Fruit fly (Drosophila melanogaster) whole organism, pupa: ENCODE data around the gene CG32795.

Experiments
- CG10348 ChIP-seq: fragments of 200-800 bp; sonication (Bioruptor generic); IDR thresholded peaks from 2 replicates; pipeline ENCODE4 v1.3.6; 2022; ENCODE audit warnings: missing biosample characterization, missing genetic modification characterization
- CG12605 ChIP-seq: fragments of 200-800 bp; sonication (Bioruptor generic); IDR thresholded peaks from 2 replicates; pipeline ENCODE4 v1.3.6; 2022; ENCODE audit warnings: missing biosample characterization, missing genetic modification characterization
- CG13204 ChIP-seq: fragments of 200-800 bp; sonication (Bioruptor generic); optimal IDR thresholded peaks from 2 replicates; lab custom pipeline; 2018; ENCODE audit warnings: missing biosample characterization, mild to moderate bottlenecking, missing genetic modification characterization, moderate library complexity
- CG14655 ChIP-seq: fragments of 200-800 bp; sonication (Bioruptor generic); optimal IDR thresholded peaks from 3 replicates; lab custom pipeline; 2017; ENCODE audit warnings: mild to moderate bottlenecking, missing biosample characterization, missing genetic modification reagents, missing genetic modification characterization
- CG15710 ChIP-seq: fragments of 200-800 bp; sonication (Bioruptor generic); optimal IDR thresholded peaks from 2 replicates; lab custom pipeline; 2018; ENCODE audit warnings: missing biosample characterization, mild to moderate bottlenecking, missing genetic modification characterization, moderate library complexity
- CG17806 ChIP-seq: fragments of 200-800 bp; sonication (Bioruptor generic); optimal IDR thresholded peaks from 2 replicates; lab custom pipeline; 2018; ENCODE audit warnings: missing biosample characterization, mild to moderate bottlenecking, missing genetic modification characterization, moderate library complexity
- CG32121 ChIP-seq: fragments of 200-800 bp; sonication (Bioruptor generic); IDR thresholded peaks from 2 replicates; pipeline ENCODE4 v1.3.6; 2022; ENCODE audit warnings: missing biosample characterization, missing genetic modification characterization
- CG34367 ChIP-seq: fragments of 200-800 bp; sonication (Bioruptor generic); optimal IDR thresholded peaks from 2 replicates; lab custom pipeline; 2018; ENCODE audit warnings: missing biosample characterization, mild to moderate bottlenecking, missing genetic modification characterization
- CG4496 ChIP-seq: fragments of 200-800 bp; sonication (Bioruptor generic); IDR thresholded peaks from 3 replicates; pipeline ENCODE4 v1.3.6; 2022; ENCODE audit warnings: missing biosample characterization, missing genetic modification characterization
- CG8159 ChIP-seq: fragments of 200-800 bp; sonication (Bioruptor generic); optimal IDR thresholded peaks from 3 replicates; lab custom pipeline; 2018; ENCODE audit warnings: missing biosample characterization, mild to moderate bottlenecking, missing genetic modification characterization, moderate library complexity
- CG8301 ChIP-seq: fragments of 200-800 bp; sonication (Bioruptor generic); optimal IDR thresholded peaks from 2 replicates; lab custom pipeline; 2018; ENCODE audit warnings: missing biosample characterization, mild to moderate bottlenecking, missing genetic modification characterization
- CG9948 ChIP-seq: fragments of 200-800 bp; sonication (Bioruptor generic); optimal IDR thresholded peaks from 2 replicates; lab custom pipeline; 2018; ENCODE audit warnings: missing biosample characterization, mild to moderate bottlenecking, missing genetic modification characterization, moderate library complexity
- D1 ChIP-seq: fragments of 200-800 bp; sonication (Bioruptor generic); optimal IDR thresholded peaks from 2 replicates; lab custom pipeline; 2018; ENCODE audit warnings: missing biosample characterization, mild to moderate bottlenecking, missing genetic modification characterization, moderate library complexity
- EcR ChIP-seq: fragments of 200-800 bp; sonication (Bioruptor generic); optimal IDR thresholded peaks from 3 replicates; lab custom pipeline; 2019; ENCODE audit warnings: missing biosample characterization, missing genetic modification characterization, mild to moderate bottlenecking, moderate library complexity, missing genetic modification reagents
- Ets98B ChIP-seq: fragments of 200-800 bp; sonication (Bioruptor generic); IDR thresholded peaks from 2 replicates; pipeline ENCODE4 v1.3.6; 2022; ENCODE audit warnings: missing biosample characterization, missing genetic modification characterization
- Pif1A ChIP-seq: fragments of 200-800 bp; sonication (Bioruptor generic); optimal IDR thresholded peaks from 3 replicates; lab custom pipeline; 2016; ENCODE audit warnings: missing biosample characterization, missing genetic modification characterization
- Pif1B ChIP-seq: fragments of 200-800 bp; sonication (Bioruptor generic); optimal IDR thresholded peaks from 3 replicates; lab custom pipeline; 2016; ENCODE audit warnings: missing biosample characterization, missing genetic modification characterization
- Snoo ChIP-seq: fragments of 200-800 bp; sonication (Bioruptor generic); optimal IDR thresholded peaks from 3 replicates; lab custom pipeline; 2017; ENCODE audit warnings: missing biosample characterization, mild to moderate bottlenecking, missing genetic modification characterization, inconsistent platforms
- fd96Ca ChIP-seq: fragments of 200-800 bp; sonication (Bioruptor generic); IDR thresholded peaks from 3 replicates; pipeline ENCODE4 v1.3.6; 2022; ENCODE audit warnings: missing biosample characterization, missing genetic modification characterization
- gl ChIP-seq: fragments of 200-800 bp; sonication (Bioruptor generic); optimal IDR thresholded peaks from 2 replicates; lab custom pipeline; 2018; ENCODE audit warnings: missing biosample characterization, mild to moderate bottlenecking, missing genetic modification characterization
- rn ChIP-seq: fragments of 200-800 bp; sonication (Bioruptor generic); IDR thresholded peaks from 2 replicates; pipeline ENCODE4 v1.3.6; 2022; ENCODE audit warnings: missing biosample characterization, missing genetic modification characterization

Gene CG32795

DNA sequence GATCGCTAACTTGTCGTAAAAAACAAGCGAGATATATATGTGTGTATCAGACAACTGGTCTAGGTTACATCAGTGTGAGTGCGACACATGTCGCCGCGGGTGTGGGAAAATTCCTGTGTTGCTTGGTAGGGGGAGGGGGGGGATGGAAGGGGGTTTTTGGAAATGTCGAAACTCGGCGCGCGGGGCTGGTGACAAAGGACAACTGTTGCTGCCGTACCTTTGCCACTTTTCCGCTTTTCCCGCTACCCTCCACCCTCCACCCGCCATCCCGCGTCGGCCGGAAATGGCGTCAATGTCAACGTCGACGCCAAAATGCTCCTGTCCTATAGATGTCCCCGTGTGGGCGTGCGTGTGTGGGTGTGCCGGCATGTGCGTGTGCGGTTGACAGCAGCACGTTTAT is 12.6 kb upstream of the CG32795 start:
- no peak for TF ChIP-seq CG8159
- no peak for TF ChIP-seq Ets98B (GFP tag; lab: Robert Waterston, UW)
- no peak for TF ChIP-seq CG4496 (GFP tag; lab: Robert Waterston, UW)
- no peak for TF ChIP-seq CG13204 (GFP tag; lab: Kevin White, UChicago)
- no peak for TF ChIP-seq D1
- TF ChIP-seq CG10348 (GFP tag; lab: Robert Waterston, UW): no peak

DNA sequence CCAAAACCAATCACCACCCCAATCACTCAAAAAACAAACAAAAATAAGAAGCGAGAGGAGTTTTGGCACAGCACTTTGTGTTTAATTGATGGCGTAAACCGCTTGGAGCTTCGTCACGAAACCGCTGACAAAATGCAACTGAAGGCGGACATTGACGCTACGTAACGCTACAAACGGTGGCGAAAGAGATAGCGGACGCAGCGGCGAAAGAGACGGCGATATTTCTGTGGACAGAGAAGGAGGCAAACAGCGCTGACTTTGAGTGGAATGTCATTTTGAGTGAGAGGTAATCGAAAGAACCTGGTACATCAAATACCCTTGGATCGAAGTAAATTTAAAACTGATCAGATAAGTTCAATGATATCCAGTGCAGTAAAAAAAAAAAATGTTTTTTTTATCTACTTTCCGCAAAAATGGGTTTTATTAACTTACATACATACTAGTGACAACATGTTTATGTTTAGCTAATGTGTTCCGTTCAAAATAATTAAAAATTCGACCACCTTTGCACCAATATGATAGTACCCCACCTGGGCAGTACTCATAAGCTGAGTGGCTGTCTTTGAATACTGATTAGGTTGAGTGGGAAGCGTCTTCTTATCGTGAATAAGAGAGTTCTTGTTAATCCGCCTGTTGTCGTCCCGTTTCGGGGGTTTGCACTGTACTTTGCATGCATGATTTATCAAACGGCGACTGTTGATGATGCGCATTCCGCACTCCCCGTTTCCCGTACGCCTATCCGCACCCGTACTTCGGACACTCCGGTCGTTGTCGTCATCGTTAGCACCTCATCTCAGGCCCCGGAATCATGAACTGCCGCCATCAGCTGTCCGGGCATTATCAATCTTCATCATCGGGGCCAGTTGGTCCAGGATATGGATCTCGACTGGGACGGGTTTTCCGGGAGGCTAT is 6.2 kb upstream of the CG32795 start, which contains the start of gene w:
Gene w (minus strand): TSS at position 122 of the 912 bp plus-strand sequence.
- TF ChIP-seq CG4496 (GFP tag; lab: Robert Waterston, UW) (peak; percentile 6; the same call in 1 of the 3 replicates), gl (tag; lab: Kevin White, UChicago) (peak; percentile 2), CG12605 (GFP tag; lab: Robert Waterston, UW) (no peak), CG13204 (GFP tag; lab: Kevin White, UChicago) (no peak), CG34367 (tag; lab: Kevin White, UChicago) (no peak), Pif1A (peak; percentile 20), CG8301 (tag; lab: Kevin White, UChicago) (peak; percentile 64), CG14655 (GFP tag; lab: Kevin White, UChicago) (peak; percentile 79), CG17806 (no peak), rn (GFP tag; lab: Robert Waterston, UW) (no peak), Pif1B (GFP tag; lab: Kevin White, UChicago) (peak; percentile 20), Snoo (tag; lab: Kevin White, UChicago) (no peak), D1 (no peak), fd96Ca (GFP tag; lab: Robert Waterston, UW) (no peak; the same call in 2 of the 3 replicates), CG8159 (peak; percentile 47), CG9948 (tag; lab: Kevin White, UChicago) (no peak), CG15710 (tag; lab: Kevin White, UChicago) (no peak), CG32121 (GFP tag; lab: Robert Waterston, UW) (peak; percentile 53; the same call in 1 of the 2 replicates), EcR (GFP tag; lab: Kevin White, UChicago) (no peak), CG10348 (GFP tag; lab: Robert Waterston, UW) (no peak), Ets98B (GFP tag; lab: Robert Waterston, UW) (no peak)

- TF ChIP-seq CG13204 (GFP tag; lab: Kevin White, UChicago) (no peak), CG9948 (tag; lab: Kevin White, UChicago) (no peak), EcR (GFP tag; lab: Kevin White, UChicago) (no peak), CG32121 (GFP tag; lab: Robert Waterston, UW) (no peak), CG8301 (tag; lab: Kevin White, UChicago) (no peak), D1 (no peak), CG34367 (tag; lab: Kevin White, UChicago) (no peak), CG15710 (tag; lab: Kevin White, UChicago) (no peak), CG17806 (no peak), fd96Ca (GFP tag; lab: Robert Waterston, UW) (no peak), CG4496 (GFP tag; lab: Robert Waterston, UW) (no peak), CG14655 (GFP tag; lab: Kevin White, UChicago) (no peak), gl (tag; lab: Kevin White, UChicago) (no peak), Pif1A (no peak), Pif1B (GFP tag; lab: Kevin White, UChicago) (no peak), CG8159 (no peak), rn (GFP tag; lab: Robert Waterston, UW) (no peak)
Measured at dm6 chrX:2794876-2795275, 4.5 kb upstream of the CG32795 start.

DNA sequence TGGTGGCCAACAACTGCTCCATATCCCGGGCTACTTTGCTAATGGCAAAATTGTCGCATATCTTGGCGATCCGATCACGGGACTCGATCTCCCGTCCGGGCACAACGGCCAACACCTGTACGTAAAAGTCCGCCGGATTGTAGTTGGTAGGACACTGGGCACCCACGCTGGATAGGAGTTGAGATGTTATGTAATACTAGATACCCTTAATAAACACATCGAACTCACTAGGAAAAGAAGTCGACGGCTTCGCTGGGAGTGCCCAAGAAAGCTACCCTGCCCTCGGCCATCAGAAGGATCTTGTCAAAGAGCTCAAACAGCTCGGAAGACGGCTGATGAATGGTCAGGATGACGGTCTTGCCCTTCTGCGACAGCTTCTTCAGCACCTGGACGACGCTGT is 1.5 kb upstream of the CG32795 start:
- TF ChIP-seq CG17806 (no peak), CG14655 (GFP tag; lab: Kevin White, UChicago) (no peak), CG13204 (GFP tag; lab: Kevin White, UChicago) (no peak), Ets98B (GFP tag; lab: Robert Waterston, UW) (no peak), D1 (no peak), CG32121 (GFP tag; lab: Robert Waterston, UW) (no peak), CG8159 (no peak), Pif1B (GFP tag; lab: Kevin White, UChicago) (no peak), CG10348 (GFP tag; lab: Robert Waterston, UW) (no peak), EcR (GFP tag; lab: Kevin White, UChicago) (no peak), CG34367 (tag; lab: Kevin White, UChicago) (no peak), Pif1A (no peak), gl (tag; lab: Kevin White, UChicago) (no peak), fd96Ca (GFP tag; lab: Robert Waterston, UW) (no peak), CG4496 (GFP tag; lab: Robert Waterston, UW) (no peak)
- TF ChIP-seq, all 21 proteins: peak for 0

dm6 chrX:2789285-2790054 is 897 bp downstream of the CG32795 start:
- TF ChIP-seq Snoo (tag; lab: Kevin White, UChicago) (no peak), Pif1B (GFP tag; lab: Kevin White, UChicago) (no peak), CG8159 (peak; percentile 8), D1 (no peak), CG4496 (GFP tag; lab: Robert Waterston, UW) (no peak), Pif1A (no peak), EcR (GFP tag; lab: Kevin White, UChicago) (no peak), fd96Ca (GFP tag; lab: Robert Waterston, UW) (no peak; the same call in 2 of the 3 replicates), CG14655 (GFP tag; lab: Kevin White, UChicago) (peak; percentile 50), CG13204 (GFP tag; lab: Kevin White, UChicago) (peak; percentile 14), CG9948 (tag; lab: Kevin White, UChicago) (no peak), Ets98B (GFP tag; lab: Robert Waterston, UW) (no peak), CG10348 (GFP tag; lab: Robert Waterston, UW) (no peak), rn (GFP tag; lab: Robert Waterston, UW) (0 out of 2 replicates have a peak, but pooled peaks have one; percentile 26), CG17806 (no peak), CG8301 (tag; lab: Kevin White, UChicago) (peak; percentile 40), CG34367 (tag; lab: Kevin White, UChicago) (peak; percentile 12), gl (tag; lab: Kevin White, UChicago) (peak; percentile 44), CG32121 (GFP tag; lab: Robert Waterston, UW) (no peak; the same call in 1 of the 2 replicates), CG12605 (GFP tag; lab: Robert Waterston, UW) (no peak), CG15710 (tag; lab: Kevin White, UChicago) (no peak)
